Worm (Caenorhabditis elegans) whole organism, mixed stage, embryonic: ENCODE data around the gene F25H9.2.

Experiments used
- elt-1 ChIP-seq: sonication (generic microtip); optimal IDR thresholded peaks from 2 replicates; lab custom pipeline; 2017; ENCODE audit warnings: missing genetic modification characterization, mild to moderate bottlenecking, missing compliant biosample characterization, antibody characterized with exemption, moderate library complexity, borderline replicate concordance; ENCODE audit not compliant: insufficient read depth
- elt-3 ChIP-seq: fragments of 150-350 bp; optimal IDR thresholded peaks from 2 replicates; lab custom pipeline; 2014; ENCODE audit warnings: missing biosample characterization, missing genetic modification characterization
- lin-13 ChIP-seq: fragments of 150-350 bp; optimal IDR thresholded peaks from 2 replicates; lab custom pipeline; 2014; ENCODE audit warnings: missing biosample characterization, missing genetic modification characterization
- lin-32 ChIP-seq: fragments of 200-800 bp; sonication (Bioruptor generic); optimal IDR thresholded peaks from 2 replicates; lab custom pipeline; 2018; ENCODE audit warnings: mild to moderate bottlenecking, missing genetic modification characterization, missing compliant biosample characterization
- mep-1 ChIP-seq: fragments of 150-350 bp; optimal IDR thresholded peaks from 2 replicates; lab custom pipeline; 2017; ENCODE audit warnings: missing biosample characterization, missing genetic modification reagents, missing genetic modification characterization, inconsistent platforms
- nhr-12 ChIP-seq: fragments of 150-350 bp; optimal IDR thresholded peaks from 2 replicates; lab custom pipeline; 2014; ENCODE audit warnings: missing biosample characterization, missing genetic modification characterization
- nhr-2 ChIP-seq: fragments of 150-350 bp; optimal IDR thresholded peaks from 2 replicates; lab custom pipeline; 2014; ENCODE audit warnings: missing biosample characterization, missing genetic modification characterization
- nhr-28 ChIP-seq: fragments of 150-350 bp; optimal IDR thresholded peaks from 2 replicates; lab custom pipeline; 2014; ENCODE audit warnings: missing biosample characterization, missing genetic modification characterization
- nhr-76 ChIP-seq: sonication (generic microtip); optimal IDR thresholded peaks from 2 replicates; lab custom pipeline; 2017; ENCODE audit warnings: missing biosample characterization, missing genetic modification characterization
- snpc-4 ChIP-seq: fragments of 150-350 bp; optimal IDR thresholded peaks from 2 replicates; lab custom pipeline; 2014; ENCODE audit warnings: missing biosample characterization, missing genetic modification characterization
- unc-39 ChIP-seq: fragments of 150-350 bp; optimal IDR thresholded peaks from 2 replicates; lab custom pipeline; 2014; ENCODE audit warnings: missing biosample characterization, missing genetic modification characterization
- unc-62 ChIP-seq: fragments of 150-350 bp; optimal IDR thresholded peaks from 2 replicates; lab custom pipeline; 2014; ENCODE audit warnings: missing biosample characterization, missing genetic modification reagents, missing genetic modification characterization

- TF ChIP-seq nhr-2 (tag; lab: Kevin White, UChicago) (no peak), snpc-4 (no peak), elt-1 (peak; percentile 82), nhr-12 (tag; lab: Kevin White, UChicago) (no peak), unc-62 (GFP tag; lab: Kevin White, UChicago) (no peak), nhr-28 (tag; lab: Kevin White, UChicago) (no peak), unc-39 (no peak), lin-13 (tag; lab: Kevin White, UChicago) (no peak), lin-32 (GFP tag; lab: Kevin White, UChicago) (no peak), nhr-76 (tag; lab: Kevin White, UChicago) (no peak), elt-3 (tag; lab: Kevin White, UChicago) (peak; percentile 46), mep-1 (no peak)
Observed at ce11 chrV:13413301-13413700, 44.6 kb upstream of the F25H9.2 start.
